Worm (Caenorhabditis elegans) whole organism, early embryonic: ENCODE measurements around the gene dsl-4.

Experiments
- B0310.2 ChIP-seq: sonication (generic microtip); optimal IDR thresholded peaks from 2 replicates; lab custom pipeline; 2016; ENCODE audit warnings: mild to moderate bottlenecking, missing genetic modification characterization, missing compliant biosample characterization
- F13C5.2 ChIP-seq: sonication (generic microtip); optimal IDR thresholded peaks from 2 replicates; lab custom pipeline; 2017; ENCODE audit warnings: mild to moderate bottlenecking, missing genetic modification characterization, inconsistent platforms, missing compliant biosample characterization
- aly-1 ChIP-seq: sonication (generic microtip); optimal IDR thresholded peaks from 2 replicates; lab custom pipeline; 2016; ENCODE audit warnings: missing genetic modification characterization, missing compliant biosample characterization
- ama-1 ChIP-seq: fragments of 150-350 bp; optimal IDR thresholded peaks from 2 replicates; lab custom pipeline; 2014
- ceh-13 ChIP-seq: fragments of 200-800 bp; sonication (Bioruptor generic); optimal IDR thresholded peaks from 2 replicates; lab custom pipeline; 2018; ENCODE audit warnings: mild to moderate bottlenecking, missing genetic modification characterization, missing compliant biosample characterization
- ets-7 ChIP-seq: sonication (generic microtip); optimal IDR thresholded peaks from 2 replicates; lab custom pipeline; 2016; ENCODE audit warnings: missing genotype, missing genetic modification characterization, missing compliant biosample characterization
- flt-1 ChIP-seq: fragments of 200-800 bp; sonication (Bioruptor generic); IDR thresholded peaks from 2 replicates; pipeline ENCODE4 v1.3.6; 2022; ENCODE audit warnings: missing genetic modification characterization, missing compliant biosample characterization
- hmbx-1 ChIP-seq: sonication (generic microtip); optimal IDR thresholded peaks from 2 replicates; lab custom pipeline; 2016; ENCODE audit warnings: mild to moderate bottlenecking, missing genetic modification characterization, missing compliant biosample characterization
- hnd-1 ChIP-seq: sonication (generic microtip); optimal IDR thresholded peaks from 2 replicates; lab custom pipeline; 2016; ENCODE audit warnings: missing genetic modification characterization, missing compliant biosample characterization
- pes-1 ChIP-seq: fragments of 200-800 bp; sonication (Bioruptor generic); IDR thresholded peaks from 2 replicates; pipeline ENCODE4 v1.3.6; 2022; ENCODE audit warnings: missing genetic modification reagents, missing genetic modification characterization, missing compliant biosample characterization
- tbx-11 ChIP-seq: fragments of 200-800 bp; sonication (Bioruptor generic); IDR thresholded peaks from 2 replicates; pipeline ENCODE4 v1.3.6; 2022; ENCODE audit warnings: missing genetic modification characterization, missing compliant biosample characterization
- tbx-37 ChIP-seq: fragments of 200-800 bp; sonication (Bioruptor generic); conservative IDR thresholded peaks from 2 replicates; pipeline ENCODE4 v1.3.6; 2022; ENCODE audit warnings: missing genetic modification reagents, missing genetic modification characterization, missing compliant biosample characterization
- tra-4 ChIP-seq: sonication (generic microtip); optimal IDR thresholded peaks from 2 replicates; lab custom pipeline; 2017; ENCODE audit warnings: missing genetic modification characterization, missing compliant biosample characterization

DNA sequence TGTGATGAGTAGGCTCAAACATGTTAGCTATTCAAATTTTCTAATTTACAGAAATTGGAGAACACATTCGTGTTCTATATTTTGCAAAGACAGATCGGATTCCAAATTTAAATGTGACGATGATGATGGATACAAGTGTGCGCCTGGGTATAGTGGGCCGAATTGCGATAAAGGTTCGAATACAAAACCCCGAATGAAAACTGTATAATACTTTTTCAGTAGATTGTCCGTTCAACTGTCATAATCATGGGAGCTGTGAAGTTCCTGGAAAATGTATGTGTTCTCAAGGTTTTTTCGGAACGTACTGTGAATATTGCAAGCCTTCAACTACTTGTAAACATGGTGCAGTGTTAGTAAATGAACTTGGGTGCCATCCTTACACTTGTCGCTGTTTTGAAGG is 801 bp downstream of the dsl-4 start:
- no peak for TF ChIP-seq flt-1 (GFP tag; lab: Robert Waterston, UW)
- TF ChIP-seq B0310.2 (tag; lab: Kevin White, UChicago), result no peak
- TF ChIP-seq ama-1 (lab: Kevin White, UChicago), result no peak
- TF ChIP-seq hmbx-1 (tag; lab: Kevin White, UChicago), result no peak
- TF ChIP-seq ets-7 (tag; lab: Kevin White, UChicago), result no peak
- no peak for TF ChIP-seq tbx-11
- no peak for TF ChIP-seq tbx-37 (GFP tag; lab: Robert Waterston, UW)
- no peak for TF ChIP-seq pes-1
- no peak for TF ChIP-seq ceh-13 (GFP tag; lab: Kevin White, UChicago)
- no peak for TF ChIP-seq tra-4 (tag; lab: Kevin White, UChicago)
- TF ChIP-seq hnd-1 (tag; lab: Kevin White, UChicago), result no peak
- no peak for TF ChIP-seq F13C5.2 (tag; lab: Kevin White, UChicago)
- TF ChIP-seq aly-1 (tag; lab: Kevin White, UChicago), result no peak
